Worm (Caenorhabditis elegans): Measurements from ENCODE around the gene Y69A2AR.32.

Gene Y69A2AR.32

DNA sequence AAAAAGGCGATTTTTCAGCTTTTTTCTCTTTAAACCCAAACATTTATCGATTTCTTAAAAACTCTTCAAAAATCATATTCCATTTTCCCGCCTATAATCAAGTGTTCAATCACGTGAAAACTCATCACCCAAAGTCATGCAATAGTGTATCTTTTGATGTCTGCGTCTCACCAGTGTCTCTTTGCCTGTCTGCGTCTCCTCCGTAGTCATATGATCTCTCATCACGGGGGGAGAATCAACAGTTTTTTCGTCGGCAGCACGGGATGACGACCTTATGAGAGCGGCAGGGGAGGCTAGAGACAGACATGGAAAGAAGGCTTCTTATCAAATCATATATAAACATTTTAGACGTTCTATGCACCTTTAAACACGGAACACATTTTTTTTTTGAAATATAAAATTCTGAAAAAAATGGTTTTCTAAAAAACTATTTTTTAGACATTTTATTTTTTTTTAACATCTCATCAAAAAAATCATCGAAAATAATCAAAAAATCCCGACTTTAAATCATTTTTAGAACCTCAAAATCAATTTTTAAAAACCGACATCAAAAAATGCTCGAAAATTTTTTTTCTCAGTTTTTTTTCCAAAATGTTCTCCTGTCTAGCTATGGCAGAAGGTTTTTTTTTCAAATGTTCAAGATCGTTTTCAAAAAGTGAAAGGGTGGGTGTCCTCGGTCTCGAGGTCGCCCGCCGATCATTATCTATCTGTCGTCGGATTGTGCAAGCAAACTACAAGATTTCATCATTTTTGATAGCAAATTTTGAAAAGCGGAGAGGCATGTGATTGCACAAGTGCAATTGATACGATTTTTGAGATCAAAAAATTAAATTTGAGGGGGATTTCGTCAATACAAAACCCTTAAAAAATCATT, 8.0 kb upstream of the Y69A2AR.32 start:
- TF ChIP-seq lir-3 (tag; optimal IDR thresholded peaks at IDR 0.05) (no peak), daf-12 (tag; optimal IDR thresholded peaks at IDR 0.05) (no peak), nhr-28 (tag; optimal IDR thresholded peaks at IDR 0.05) (peak; percentile 99), jun-1 (tag; optimal IDR thresholded peaks at IDR 0.05) (peak; percentile 95), arid-1 (GFP tag; conservative IDR thresholded peaks at IDR 0.05) (peak; percentile 87), ceh-28 (tag; optimal IDR thresholded peaks at IDR 0.05) (peak; percentile 9), mxl-2 (GFP tag; conservative IDR thresholded peaks at IDR 0.05) (peak; percentile 96), zag-1 (tag; optimal IDR thresholded peaks at IDR 0.05) (no peak), set-16 (GFP tag; IDR thresholded peaks at IDR 0.05) (peak; percentile 86), F37D6.2 (tag; optimal IDR thresholded peaks at IDR 0.05) (peak; percentile 62), lin-1 (GFP tag; IDR thresholded peaks at IDR 0.05) (peak; percentile 95), aha-1 (tag) (peak; percentile 97), zip-2 (tag; optimal IDR thresholded peaks at IDR 0.05) (peak; percentile 84), attf-4 (tag; optimal IDR thresholded peaks at IDR 0.05) (no peak), ZK337.2 (GFP tag; IDR thresholded peaks at IDR 0.05) (peak; percentile 65; the same call in 1 of the 2 replicates), unc-39 (tag; optimal IDR thresholded peaks at IDR 0.05) (no peak), dve-1 (tag; optimal IDR thresholded peaks at IDR 0.05; ENCODE audit: insufficient read depth) (peak; percentile 100), nhr-111 (GFP tag; optimal IDR thresholded peaks at IDR 0.05) (no peak), nhr-77 (tag; optimal IDR thresholded peaks at IDR 0.05) (peak; percentile 98), nhr-42 (GFP tag; IDR thresholded peaks at IDR 0.05) (peak; percentile 93), mdl-1 (tag; optimal IDR thresholded peaks at IDR 0.05) (peak; percentile 86 to 97), F44E2.7 (GFP tag; IDR thresholded peaks at IDR 0.05) (0 out of 2 replicates have a peak, but pooled peaks have one; percentile 17), nhr-6 (tag; optimal IDR thresholded peaks at IDR 0.05) (peak; percentile 94), F49E8.2 (tag; optimal IDR thresholded peaks at IDR 0.05; ENCODE audit: borderline replicate concordance) (no peak), daf-8 (GFP tag; IDR thresholded peaks at IDR 0.05) (no peak), sdz-12 (GFP tag; optimal IDR thresholded peaks at IDR 0.05) (peak; percentile 81), hlh-11 (tag; optimal IDR thresholded peaks at IDR 0.05) (peak; percentile 100), rbr-2 (tag; optimal IDR thresholded peaks at IDR 0.05) (peak; percentile 86), lin-13 (GFP tag; optimal IDR thresholded peaks at IDR 0.05) (peak; percentile 84), Y48G9A.11 (GFP tag; IDR thresholded peaks at IDR 0.05) (peak; percentile 51), R02D3.7 (tag; optimal IDR thresholded peaks at IDR 0.05) (no peak), mes-2 (tag; optimal IDR thresholded peaks at IDR 0.05; ENCODE audit: poor library complexity, severe bottlenecking) (peak; percentile 90), egl-43 (GFP tag; IDR thresholded peaks at IDR 0.05) (peak; percentile 82), nhr-25 (tag; optimal IDR thresholded peaks at IDR 0.05; ENCODE audit: borderline replicate concordance, insufficient read depth) (peak; percentile 79), T20F7.1 (GFP tag; optimal IDR thresholded peaks at IDR 0.05) (peak; percentile 91), madf-5 (GFP tag; IDR thresholded peaks at IDR 0.05) (peak; percentile 47 to 54; a peak in 1 of 4 replicates), zfp-3 (GFP tag; conservative IDR thresholded peaks at IDR 0.05) (peak; percentile 99), ceh-62 (tag; optimal IDR thresholded peaks at IDR 0.05) (no peak), dmd-6 (GFP tag; IDR thresholded peaks at IDR 0.05) (peak; percentile 99), Y105C5A.15 (GFP tag; IDR thresholded peaks at IDR 0.05) (peak; percentile 77), T26A8.4 (GFP tag; IDR thresholded peaks at IDR 0.05) (peak; percentile 96), Y75B8A.6 (GFP tag; IDR thresholded peaks at IDR 0.05) (peak; percentile 98), mxl-3 (GFP tag; optimal IDR thresholded peaks at IDR 0.05) (peak; percentile 84), pha-4 (GFP tag; IDR thresholded peaks at IDR 0.05) (peak; percentile 93), pha-4 (tag; optimal IDR thresholded peaks at IDR 0.05) (peak; percentile 94), mdt-29 (GFP tag; IDR thresholded peaks at IDR 0.05) (peak; percentile 99), lin-15B (tag; optimal IDR thresholded peaks at IDR 0.05) (no peak), zip-11 (GFP tag; IDR thresholded peaks at IDR 0.05) (no peak), ceh-82 (tag; optimal IDR thresholded peaks at IDR 0.05) (no peak)
